Worm (Caenorhabditis elegans): ENCODE results near the gene agr-1.

agr-1 gene

ce11 chrII:6822347-6822746, 47.4 kb upstream of the agr-1 start (continued):
- peak; percentile 46 for TF ChIP-seq mes-2 (tag; optimal IDR thresholded peaks at IDR 0.05; ENCODE audit: poor library complexity, severe bottlenecking)
- no peak for TF ChIP-seq madf-5 (GFP tag; IDR thresholded peaks at IDR 0.05)
- TF ChIP-seq zfp-2 (tag; optimal IDR thresholded peaks at IDR 0.05): no peak
- no peak for TF ChIP-seq nhr-111 (GFP tag; optimal IDR thresholded peaks at IDR 0.05)
- TF ChIP-seq zag-1 (tag; optimal IDR thresholded peaks at IDR 0.05): no peak
- TF ChIP-seq unc-62 (GFP tag; optimal IDR thresholded peaks at IDR 0.05 in 1 of 2): peak in 1 of 2 experiments; percentile 99
- TF ChIP-seq unc-62 (tag; optimal IDR thresholded peaks at IDR 0.05): no peak
- no peak for TF ChIP-seq ceh-44 (GFP tag; IDR thresholded peaks at IDR 0.05)
- no peak for TF ChIP-seq spr-1 (tag; optimal IDR thresholded peaks at IDR 0.05)
- no peak for TF ChIP-seq nhr-42 (GFP tag; IDR thresholded peaks at IDR 0.05)
- TF ChIP-seq madf-9 (GFP tag; conservative IDR thresholded peaks at IDR 0.05): no peak
- TF ChIP-seq lir-3 (tag; optimal IDR thresholded peaks at IDR 0.05): no peak
- 0 out of 2 replicates have a peak, but pooled peaks have one; percentile 20 for TF ChIP-seq hmg-1.1 (GFP tag; IDR thresholded peaks at IDR 0.05)
- no peak for TF ChIP-seq ctbp-1 (GFP tag; IDR thresholded peaks at IDR 0.05)
- no peak for TF ChIP-seq unc-130 (GFP tag; optimal IDR thresholded peaks at IDR 0.05)

ce11 chrII:6821832-6822231, 46.9 kb upstream of the agr-1 start:
- TF ChIP-seq nhr-28 (tag; optimal IDR thresholded peaks at IDR 0.05) (peak; percentile 79), daf-16 (GFP tag; optimal IDR thresholded peaks at IDR 0.05) (no peak), daf-16 (tag; optimal IDR thresholded peaks at IDR 0.05) (peak; percentile 61), tra-1 (GFP tag; IDR thresholded peaks at IDR 0.05) (peak; percentile 86), pqm-1 (tag; optimal IDR thresholded peaks at IDR 0.05) (peak; percentile 82), egl-27 (tag; optimal IDR thresholded peaks at IDR 0.05) (no peak), ces-1 (GFP tag; optimal IDR thresholded peaks at IDR 0.05) (peak; percentile 65), gei-8 (GFP tag; optimal IDR thresholded peaks at IDR 0.05) (no peak), unc-62 (GFP tag; optimal IDR thresholded peaks at IDR 0.05 in 1 of 2) (peak in 1 of 2 experiments; percentile 28), unc-62 (tag; optimal IDR thresholded peaks at IDR 0.05) (no peak), hlh-11 (tag; optimal IDR thresholded peaks at IDR 0.05) (peak; percentile 15), nhr-77 (tag; optimal IDR thresholded peaks at IDR 0.05) (peak; percentile 74), dve-1 (tag; optimal IDR thresholded peaks at IDR 0.05; ENCODE audit: insufficient read depth) (peak; percentile 32), fkh-10 (GFP tag; optimal IDR thresholded peaks at IDR 0.05) (peak; percentile 35), dmd-6 (GFP tag; IDR thresholded peaks at IDR 0.05) (peak; percentile 66), php-3 (GFP tag; IDR thresholded peaks at IDR 0.05) (0 out of 2 replicates have a peak, but pooled peaks have one; percentile 21), pha-4 (GFP tag; IDR thresholded peaks at IDR 0.05) (no peak), pha-4 (tag; optimal IDR thresholded peaks at IDR 0.05) (no peak), nhr-42 (GFP tag; IDR thresholded peaks at IDR 0.05) (no peak), lsy-2 (tag; optimal IDR thresholded peaks at IDR 0.05) (peak in 1 of 2 experiments; percentile 40)

- peak; percentile 20 for TF ChIP-seq mep-1 (tag; optimal IDR thresholded peaks at IDR 0.05)
- peak; percentile 42 for TF ChIP-seq hlh-30 (tag; optimal IDR thresholded peaks at IDR 0.05; ENCODE audit: insufficient read depth)
- TF ChIP-seq dpl-1 (GFP tag; optimal IDR thresholded peaks at IDR 0.05): no peak
- TF ChIP-seq dmd-6 (GFP tag; IDR thresholded peaks at IDR 0.05): no peak
- TF ChIP-seq nhr-42 (GFP tag; IDR thresholded peaks at IDR 0.05): no peak
- no peak for TF ChIP-seq snpc-1.2 (GFP tag; IDR thresholded peaks at IDR 0.05)
- TF ChIP-seq lsy-2 (tag; optimal IDR thresholded peaks at IDR 0.05): peak in 1 of 2 experiments; percentile 62
- peak; percentile 67 for TF ChIP-seq nhr-25 (tag; optimal IDR thresholded peaks at IDR 0.05; ENCODE audit: borderline replicate concordance, insufficient read depth)
- peak; percentile 14 for TF ChIP-seq hlh-11 (tag; optimal IDR thresholded peaks at IDR 0.05)
- peak in 1 of 2 experiments; percentile 12 for TF ChIP-seq mdl-1 (tag; optimal IDR thresholded peaks at IDR 0.05)
- peak; percentile 37 for TF ChIP-seq nhr-28 (tag; optimal IDR thresholded peaks at IDR 0.05)
Measured at ce11 chrII:6821118-6821517, 46.1 kb upstream of the agr-1 start.
